Fruit fly (Drosophila melanogaster) whole organism, prepupa: ENCODE data around the gene Kah.
A peak's percentile ranks its signal among the peaks of the same experiment; 100 is the strongest.

Experiments
- CG11762 ChIP-seq: fragments of 200-800 bp; sonication (Bioruptor generic); optimal IDR thresholded peaks from 3 replicates; lab custom pipeline; 2016; ENCODE audit warnings: missing biosample characterization, missing genetic modification characterization; ENCODE audit not compliant: insufficient read depth
- CG11902 ChIP-seq: fragments of 200-800 bp; sonication (Bioruptor generic); optimal IDR thresholded peaks from 3 replicates; lab custom pipeline; 2016; ENCODE audit warnings: missing biosample characterization, missing genetic modification characterization
- CG15336 ChIP-seq: fragments of 200-800 bp; sonication (Bioruptor generic); IDR thresholded peaks from 2 replicates; pipeline ENCODE4 v1.3.6; 2022; ENCODE audit warnings: missing biosample characterization, missing genetic modification characterization
- CG1621 ChIP-seq: fragments of 200-800 bp; sonication (Bioruptor generic); optimal IDR thresholded peaks from 3 replicates; lab custom pipeline; 2018; ENCODE audit warnings: missing biosample characterization, mild to moderate bottlenecking, missing genetic modification characterization
- CG16779 ChIP-seq: fragments of 200-800 bp; sonication (Bioruptor generic); optimal IDR thresholded peaks from 3 replicates; lab custom pipeline; 2017; ENCODE audit warnings: missing biosample characterization, mild to moderate bottlenecking, missing genetic modification characterization
- CG3032 ChIP-seq: fragments of 200-800 bp; optimal IDR thresholded peaks from 2 replicates; lab custom pipeline; 2019; ENCODE audit warnings: missing biosample characterization, mild to moderate bottlenecking, missing genetic modification characterization, moderate library complexity
- CG32006 ChIP-seq: fragments of 200-800 bp; sonication (Bioruptor generic); optimal IDR thresholded peaks from 3 replicates; lab custom pipeline; 2017; ENCODE audit warnings: missing biosample characterization, mild to moderate bottlenecking, missing genetic modification characterization
- CG4318 ChIP-seq: fragments of 200-800 bp; sonication (Bioruptor generic); optimal IDR thresholded peaks from 3 replicates; lab custom pipeline; 2017; ENCODE audit warnings: missing biosample characterization, mild to moderate bottlenecking, missing genetic modification characterization
- CG6163 ChIP-seq: fragments of 200-800 bp; sonication (Bioruptor generic); IDR thresholded peaks from 3 replicates; pipeline ENCODE4 v1.3.6; 2022; ENCODE audit warnings: missing biosample characterization, missing genetic modification characterization
- CG6276 ChIP-seq: fragments of 200-800 bp; sonication (Bioruptor generic); optimal IDR thresholded peaks from 2 replicates; lab custom pipeline; 2017; ENCODE audit warnings: missing biosample characterization, mild to moderate bottlenecking, missing genetic modification characterization
- CG6854 ChIP-seq: fragments of 200-800 bp; sonication (Bioruptor generic); optimal IDR thresholded peaks from 2 replicates; lab custom pipeline; 2017; ENCODE audit warnings: missing biosample characterization, mild to moderate bottlenecking, missing genetic modification characterization
- CG7368 ChIP-seq: fragments of 200-800 bp; sonication (Bioruptor generic); optimal IDR thresholded peaks from 3 replicates; lab custom pipeline; 2016; ENCODE audit warnings: missing biosample characterization, missing genetic modification characterization
- CG9139 ChIP-seq: fragments of 200-800 bp; sonication (Bioruptor generic); optimal IDR thresholded peaks from 3 replicates; lab custom pipeline; 2017; ENCODE audit warnings: missing biosample characterization, mild to moderate bottlenecking, missing genetic modification characterization
- Eip75B ChIP-seq: fragments of 200-800 bp; sonication (Bioruptor generic); optimal IDR thresholded peaks from 3 replicates; lab custom pipeline; 2016; ENCODE audit warnings: missing biosample characterization, missing genetic modification characterization
- Eip78C ChIP-seq: fragments of 200-800 bp; sonication (Bioruptor generic); peaks from one replicate; lab custom pipeline; 2016; ENCODE audit warnings: missing biosample characterization, missing genetic modification characterization
- Eip93F ChIP-seq: fragments of 200-800 bp; sonication (Bioruptor generic); optimal IDR thresholded peaks from 2 replicates; lab custom pipeline; 2016; ENCODE audit warnings: missing biosample characterization, mild to moderate bottlenecking, missing genetic modification characterization
- Ets96B ChIP-seq: fragments of 200-800 bp; optimal IDR thresholded peaks from 2 replicates; lab custom pipeline; 2019; ENCODE audit warnings: missing biosample characterization, mild to moderate bottlenecking, missing genetic modification characterization, moderate library complexity
- Gug ChIP-seq: fragments of 200-800 bp; sonication (Bioruptor generic); IDR thresholded peaks from 2 replicates; pipeline ENCODE4 v1.3.6; 2022; ENCODE audit warnings: missing biosample characterization, missing genetic modification characterization
- Hr38 ChIP-seq: sonication (Bioruptor generic); optimal IDR thresholded peaks from 2 replicates; lab custom pipeline; 2016; ENCODE audit warnings: missing biosample characterization, missing genetic modification characterization
- Hr39 ChIP-seq: fragments of 200-800 bp; sonication (Bioruptor generic); optimal IDR thresholded peaks from 2 replicates; lab custom pipeline; 2016; ENCODE audit warnings: missing biosample characterization, missing genetic modification characterization
- Hr4 ChIP-seq: fragments of 200-800 bp; sonication (Bioruptor generic); optimal IDR thresholded peaks from 3 replicates; lab custom pipeline; 2016; ENCODE audit warnings: missing biosample characterization, missing genetic modification characterization
- Lpt ChIP-seq: fragments of 200-800 bp; sonication (Bioruptor generic); optimal IDR thresholded peaks from 3 replicates; lab custom pipeline; 2016; ENCODE audit warnings: missing biosample characterization, missing genetic modification characterization
- OdsH ChIP-seq: fragments of 200-800 bp; sonication (Bioruptor generic); optimal IDR thresholded peaks from 3 replicates; lab custom pipeline; 2016; ENCODE audit warnings: missing biosample characterization, missing genetic modification characterization
- Smox ChIP-seq: fragments of 200-800 bp; sonication (Bioruptor generic); optimal IDR thresholded peaks from 3 replicates; lab custom pipeline; 2016; ENCODE audit warnings: missing biosample characterization, missing genetic modification characterization
- Sox102F ChIP-seq: fragments of 200-800 bp; sonication (Bioruptor generic); optimal IDR thresholded peaks from 2 replicates; lab custom pipeline; 2016; ENCODE audit warnings: missing biosample characterization, mild to moderate bottlenecking, missing genetic modification characterization
- Sox14 ChIP-seq: fragments of 200-800 bp; sonication (Bioruptor generic); optimal IDR thresholded peaks from 3 replicates; lab custom pipeline; 2016; ENCODE audit warnings: missing biosample characterization, missing genetic modification characterization
- Sox15 ChIP-seq: fragments of 200-800 bp; sonication (Bioruptor generic); optimal IDR thresholded peaks from 3 replicates; lab custom pipeline; 2016; ENCODE audit warnings: missing biosample characterization, missing genetic modification characterization
- achi ChIP-seq: fragments of 200-800 bp; sonication (Bioruptor generic); optimal IDR thresholded peaks from 3 replicates; lab custom pipeline; 2016; ENCODE audit warnings: missing biosample characterization, missing genetic modification characterization
- acj6 ChIP-seq: fragments of 200-800 bp; sonication (Bioruptor generic); optimal IDR thresholded peaks from 3 replicates; lab custom pipeline; 2016; ENCODE audit warnings: missing biosample characterization, missing genetic modification characterization
- cyc ChIP-seq: fragments of 200-800 bp; sonication (Bioruptor generic); optimal IDR thresholded peaks from 3 replicates; lab custom pipeline; 2016; ENCODE audit warnings: missing biosample characterization, missing genetic modification characterization
- dsx ChIP-seq: fragments of 200-800 bp; optimal IDR thresholded peaks from 3 replicates; lab custom pipeline; 2019; ENCODE audit warnings: missing biosample characterization, mild to moderate bottlenecking, missing genetic modification characterization, moderate library complexity; ENCODE audit not compliant: poor library complexity, severe bottlenecking
- eg ChIP-seq: fragments of 200-800 bp; sonication (Bioruptor generic); IDR thresholded peaks from 3 replicates; pipeline ENCODE4 v1.3.6; 2022; ENCODE audit warnings: missing biosample characterization, missing genetic modification characterization
- esn ChIP-seq: fragments of 200-800 bp; sonication (Bioruptor generic); optimal IDR thresholded peaks from 2 replicates; lab custom pipeline; 2016; ENCODE audit warnings: missing biosample characterization, mild to moderate bottlenecking, missing genetic modification characterization, moderate library complexity
- fd59A ChIP-seq: fragments of 200-800 bp; sonication (Bioruptor generic); optimal IDR thresholded peaks from 2 replicates; lab custom pipeline; 2017; ENCODE audit warnings: missing biosample characterization, mild to moderate bottlenecking, missing genetic modification characterization, missing genetic modification reagents
- fd85E ChIP-seq: fragments of 200-800 bp; sonication (Bioruptor generic); optimal IDR thresholded peaks from 3 replicates; lab custom pipeline; 2016; ENCODE audit warnings: missing biosample characterization, missing genetic modification characterization
- fkh ChIP-seq: fragments of 200-800 bp; sonication (Bioruptor generic); optimal IDR thresholded peaks from 3 replicates; lab custom pipeline; 2017; ENCODE audit warnings: missing biosample characterization, mild to moderate bottlenecking, missing genetic modification characterization, moderate library complexity
- lz ChIP-seq: fragments of 200-800 bp; sonication (Bioruptor generic); optimal IDR thresholded peaks from 3 replicates; lab custom pipeline; 2016; ENCODE audit warnings: missing biosample characterization, missing genetic modification characterization
- net ChIP-seq: fragments of 200-800 bp; sonication (Bioruptor generic); optimal IDR thresholded peaks from 3 replicates; lab custom pipeline; 2016; ENCODE audit warnings: missing biosample characterization, missing genetic modification characterization
- salr ChIP-seq, 2 experiments: fragments of 200-800 bp; sonication (Bioruptor generic); optimal IDR thresholded peaks; 3 replicates each; lab custom pipeline; 2016 to 2018; ENCODE audit warnings: missing biosample characterization in 2 of 2, missing genetic modification characterization in 2 of 2, mild to moderate bottlenecking in 1 of 2
- svp ChIP-seq: fragments of 200-800 bp; sonication (Bioruptor generic); peaks from one replicate; lab custom pipeline; 2016; ENCODE audit warnings: missing biosample characterization, missing genetic modification characterization
- vri ChIP-seq: fragments of 200-800 bp; sonication (Bioruptor generic); optimal IDR thresholded peaks from 3 replicates; lab custom pipeline; 2016; ENCODE audit warnings: missing biosample characterization, mild to moderate bottlenecking, missing genetic modification characterization

The Kah gene

DNA sequence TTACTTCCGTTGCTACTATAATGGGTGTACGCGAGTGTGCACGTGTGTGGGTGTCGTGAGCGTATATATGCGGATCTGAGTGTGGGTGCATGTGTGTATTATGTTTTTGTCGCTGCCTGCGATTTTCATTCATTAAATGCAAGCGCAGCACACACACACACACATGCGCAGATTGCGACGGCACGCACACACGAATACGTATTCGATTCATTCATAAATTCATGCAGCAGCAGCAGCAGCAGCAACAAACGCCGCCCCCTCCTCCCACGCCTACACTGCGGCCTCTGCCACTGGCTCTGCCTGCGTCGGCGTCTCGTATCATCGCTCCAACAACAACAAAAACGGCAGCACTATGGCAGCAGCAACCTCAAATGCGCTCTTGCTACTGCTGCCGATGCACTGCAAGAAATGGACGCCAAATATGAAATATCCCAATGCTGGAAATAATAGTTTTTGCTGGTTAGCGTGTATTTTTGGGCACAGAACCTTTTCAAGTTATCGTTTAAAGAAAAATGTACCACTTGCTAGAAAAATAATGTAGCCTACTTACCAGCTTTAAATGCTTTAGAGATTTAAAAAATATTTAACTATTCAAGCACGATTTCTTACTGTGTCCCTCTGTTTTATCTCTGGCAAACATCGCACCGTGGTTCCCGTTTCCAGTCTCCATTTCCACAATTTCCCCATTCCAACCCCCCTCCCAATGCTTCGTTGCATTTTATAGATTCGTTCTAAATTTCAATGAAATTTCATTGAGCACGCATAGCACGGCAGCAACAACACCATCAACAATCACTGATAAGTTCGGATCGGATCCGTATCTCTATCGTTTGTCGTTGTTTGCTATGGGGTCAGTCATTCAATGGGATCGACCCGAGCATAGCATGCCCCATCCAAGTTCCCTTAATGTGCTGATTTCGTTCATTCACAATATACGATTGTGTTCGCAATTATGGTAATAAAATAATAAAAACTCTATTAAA lies 44.5 kb upstream of the Kah start (continued):
- TF ChIP-seq Eip78C (GFP tag; lab: Kevin White, UChicago) (peak; percentile 90), CG7368 (GFP tag; lab: Kevin White, UChicago) (peak; percentile 67), CG9139 (GFP tag; lab: Kevin White, UChicago) (peak; percentile 40), cyc (peak; percentile 67), CG6854 (GFP tag; lab: Kevin White, UChicago) (no peak), Sox14 (peak; percentile 80), Lpt (GFP tag; lab: Kevin White, UChicago) (peak; percentile 85), Hr39 (GFP tag; lab: Kevin White, UChicago) (peak; percentile 73), fd85E (GFP tag; lab: Kevin White, UChicago) (peak; percentile 25), CG11902 (GFP tag; lab: Kevin White, UChicago) (no peak), CG1621 (peak; percentile 58), eg (GFP tag; lab: Robert Waterston, UW) (peak; percentile 91), achi (GFP tag; lab: Kevin White, UChicago) (peak; percentile 72), fd59A (GFP tag; lab: Kevin White, UChicago) (peak; percentile 54), Hr38 (GFP tag; lab: Kevin White, UChicago) (peak; percentile 30), vri (GFP tag; lab: Kevin White, UChicago) (peak; percentile 6), Smox (GFP tag; lab: Kevin White, UChicago) (peak; percentile 48), Sox102F (GFP tag; lab: Kevin White, UChicago) (peak; percentile 57), Ets96B (tag; lab: Kevin White, UChicago) (peak; percentile 67), CG15336 (GFP tag; lab: Robert Waterston, UW) (peak; percentile 91)

DNA sequence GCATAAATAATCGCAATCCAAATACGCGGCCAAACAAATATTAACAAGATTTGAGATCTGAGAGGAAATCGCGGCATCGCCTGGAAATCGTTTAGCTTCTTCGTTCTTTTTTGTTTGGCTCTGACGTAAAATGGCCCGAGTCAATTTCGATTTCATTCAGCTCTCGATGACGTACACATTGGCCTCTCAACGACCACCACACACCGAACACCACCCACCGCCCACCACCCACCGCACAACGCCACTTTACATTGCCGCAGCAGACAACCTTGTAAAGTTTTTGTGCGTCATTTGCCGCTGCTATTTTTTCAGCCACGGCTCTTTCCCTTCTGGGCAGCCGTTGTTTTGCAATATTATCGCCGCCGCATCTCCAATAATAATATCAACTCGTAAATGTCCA lies 43.0 kb upstream of the Kah start:
- TF ChIP-seq svp (GFP tag; lab: Kevin White, UChicago) (peak; percentile 14), vri (GFP tag; lab: Kevin White, UChicago) (no peak)
- TF ChIP-seq, all 60 proteins: peak for 1

DNA sequence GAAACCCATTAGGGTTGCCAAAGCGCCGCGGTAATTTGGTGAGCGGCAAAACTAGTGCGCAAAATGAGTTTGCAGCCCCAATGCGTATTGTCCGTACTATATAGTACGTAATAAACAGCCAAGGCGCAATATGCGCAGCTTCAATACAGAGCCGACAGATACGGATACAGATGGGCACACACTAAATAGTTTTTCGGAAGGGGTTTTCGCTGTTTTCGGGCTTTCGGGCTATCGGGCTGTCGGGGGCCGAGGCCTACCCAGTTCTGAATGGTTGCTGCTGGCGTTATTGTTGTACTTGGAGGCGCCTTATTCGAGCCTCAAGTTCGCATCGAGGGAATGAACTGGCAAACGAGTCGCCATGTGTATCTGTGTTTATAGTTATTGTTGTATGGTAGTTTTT lies 41.6 kb upstream of the Kah start:
- TF ChIP-seq cyc (no peak), eg (GFP tag; lab: Robert Waterston, UW) (0 out of 3 replicates have a peak, but pooled peaks have one; percentile 17), CG6163 (GFP tag; lab: Robert Waterston, UW) (0 out of 3 replicates have a peak, but pooled peaks have one; percentile 6)

DNA sequence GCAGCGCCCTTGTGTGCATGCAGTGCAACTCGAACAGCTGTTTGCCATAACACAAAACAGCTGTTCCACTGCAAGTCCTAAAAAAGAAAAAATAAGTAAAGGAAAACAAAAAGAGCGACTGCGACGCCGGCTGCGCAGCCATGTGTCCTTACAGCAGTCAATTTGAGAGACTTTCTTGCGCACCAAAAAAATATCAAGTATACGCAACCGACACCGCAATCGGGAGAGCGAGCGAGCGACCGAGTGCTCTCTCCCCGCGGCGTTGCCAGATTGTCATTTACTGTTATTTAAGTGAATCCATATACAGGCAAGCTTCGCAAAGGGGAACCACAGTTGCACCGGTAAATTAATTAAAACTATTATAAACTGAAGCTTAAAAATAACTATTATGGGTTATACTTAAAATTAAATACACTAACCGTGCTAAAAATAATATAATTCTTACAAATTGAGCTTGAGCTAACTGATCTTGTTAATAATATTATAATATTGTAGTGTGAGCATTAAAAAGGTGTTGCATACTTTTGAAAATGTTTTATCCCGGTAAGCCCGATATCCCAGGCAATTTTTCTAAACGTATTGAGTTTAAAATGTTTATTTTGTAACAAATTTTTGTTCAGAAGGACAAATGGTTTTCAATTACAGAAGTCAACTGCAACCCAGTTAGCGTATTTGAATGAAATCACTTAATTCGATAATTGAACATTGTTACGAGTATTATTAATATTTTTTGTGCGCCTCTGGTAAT lies 41.0 kb upstream of the Kah start:
- peak in 1 of 2 experiments; percentile 33 for TF ChIP-seq salr (GFP tag; optimal IDR thresholded peaks at IDR 0.05; lab: Kevin White, UChicago)
- peak; percentile 3 for TF ChIP-seq net (GFP tag; lab: Kevin White, UChicago)
- TF ChIP-seq lz (GFP tag; lab: Kevin White, UChicago), result peak; percentile 41
- peak; percentile 52 for TF ChIP-seq Sox102F (GFP tag; lab: Kevin White, UChicago)
- no peak for TF ChIP-seq CG3032 (tag; lab: Kevin White, UChicago)
- TF ChIP-seq CG6276 (GFP tag; lab: Kevin White, UChicago), result peak; percentile 6
- no peak for TF ChIP-seq Eip93F
- TF ChIP-seq fd59A (GFP tag; lab: Kevin White, UChicago), result no peak
- TF ChIP-seq Ets96B (tag; lab: Kevin White, UChicago), result no peak
- peak; percentile 41 for TF ChIP-seq CG16779 (tag; lab: Kevin White, UChicago)
- TF ChIP-seq Sox15 (GFP tag; lab: Kevin White, UChicago), result no peak
- peak; percentile 21 for TF ChIP-seq Eip75B (GFP tag; lab: Kevin White, UChicago)
- no peak for TF ChIP-seq Gug (GFP tag; lab: Robert Waterston, UW)
- TF ChIP-seq CG1621, result no peak
- TF ChIP-seq OdsH (GFP tag; lab: Kevin White, UChicago), result peak; percentile 48
- no peak for TF ChIP-seq Hr38 (GFP tag; lab: Kevin White, UChicago)
- TF ChIP-seq CG15336 (GFP tag; lab: Robert Waterston, UW), result no peak
- no peak for TF ChIP-seq CG11762 (GFP tag; lab: Kevin White, UChicago)
- no peak for TF ChIP-seq dsx (GFP tag; lab: Kevin White, UChicago)
- TF ChIP-seq eg (GFP tag; lab: Robert Waterston, UW), result peak; percentile 57
- peak; percentile 47 for TF ChIP-seq acj6
- TF ChIP-seq CG4318 (GFP tag; lab: Kevin White, UChicago), result no peak
- peak; percentile 60 for TF ChIP-seq Hr4 (GFP tag; lab: Kevin White, UChicago)
- TF ChIP-seq esn, result peak; percentile 43
- peak; percentile 45 for TF ChIP-seq Smox (GFP tag; lab: Kevin White, UChicago)
- no peak for TF ChIP-seq fkh (GFP tag; lab: Kevin White, UChicago)
- TF ChIP-seq CG32006 (GFP tag; lab: Kevin White, UChicago), result peak; percentile 13
